Fruit fly (Drosophila melanogaster): ENCODE measurements around the gene Fas1.

DNA sequence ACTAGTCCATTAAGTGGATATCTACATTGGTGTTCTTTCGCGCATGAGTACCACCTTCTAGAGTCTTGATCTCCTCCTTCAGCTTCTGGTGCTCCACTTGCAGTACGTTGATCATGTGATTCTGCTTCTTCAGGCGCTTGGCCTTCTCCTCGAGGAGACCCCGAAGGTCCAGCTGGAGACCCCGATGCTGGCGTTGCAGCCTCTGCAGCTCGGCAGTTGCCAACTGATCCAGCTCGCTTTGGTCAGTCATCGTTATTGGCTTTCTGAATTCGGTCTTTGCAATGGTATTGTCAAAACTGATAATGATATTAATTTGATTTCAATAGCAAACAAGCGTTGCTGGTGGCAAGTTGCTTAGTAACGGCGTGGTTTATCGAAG is 678 bp upstream of the Fas1 start, which contains the start of gene Ccdc114:
- TF ChIP-seq ttk (optimal IDR thresholded peaks at IDR 0.05) (no peak), h (optimal IDR thresholded peaks at IDR 0.05) (no peak), Myc (optimal IDR thresholded peaks at IDR 0.05) (no peak)
